Fruit fly (Drosophila melanogaster) whole organism, adult: Measurements from ENCODE around the gene knk.

Experiments
- CG11617 ChIP-seq: fragments of 200-800 bp; sonication (Bioruptor generic); optimal IDR thresholded peaks from 2 replicates; lab custom pipeline; 2017; ENCODE audit warnings: mild to moderate bottlenecking, missing biosample characterization, missing genetic modification reagents, missing genetic modification characterization
- CG12768 ChIP-seq: fragments of 200-800 bp; sonication (Bioruptor generic); optimal IDR thresholded peaks from 2 replicates; lab custom pipeline; 2017; ENCODE audit warnings: missing biosample characterization, missing genetic modification characterization, mild to moderate bottlenecking, moderate library complexity, missing genetic modification reagents
- CG14711 ChIP-seq: fragments of 200-800 bp; sonication (Bioruptor generic); optimal IDR thresholded peaks from 2 replicates; lab custom pipeline; 2018; ENCODE audit warnings: missing biosample characterization, mild to moderate bottlenecking, missing genetic modification characterization, moderate library complexity
- CG1620 ChIP-seq: fragments of 200-800 bp; sonication (Bioruptor generic); optimal IDR thresholded peaks from 2 replicates; lab custom pipeline; 2016; ENCODE audit warnings: missing biosample characterization, missing genetic modification characterization
- CG33017 ChIP-seq: fragments of 200-800 bp; sonication (Bioruptor generic); optimal IDR thresholded peaks from 2 replicates; lab custom pipeline; 2018; ENCODE audit warnings: missing biosample characterization, mild to moderate bottlenecking, missing genetic modification characterization, moderate library complexity
- CG5204 ChIP-seq: fragments of 200-800 bp; sonication (Bioruptor generic); optimal IDR thresholded peaks from 2 replicates; lab custom pipeline; 2016; ENCODE audit warnings: missing biosample characterization, missing genetic modification characterization
- CG7045 ChIP-seq: fragments of 200-800 bp; sonication (Bioruptor generic); optimal IDR thresholded peaks from 2 replicates; lab custom pipeline; 2017; ENCODE audit warnings: missing biosample characterization, mild to moderate bottlenecking, missing genetic modification characterization
- CG7101 ChIP-seq: fragments of 200-800 bp; sonication (Bioruptor generic); optimal IDR thresholded peaks from 2 replicates; lab custom pipeline; 2018; ENCODE audit warnings: missing biosample characterization, mild to moderate bottlenecking, missing genetic modification characterization, moderate library complexity
- Clk ChIP-seq: fragments of 200-800 bp; sonication (Bioruptor generic); optimal IDR thresholded peaks from 2 replicates; lab custom pipeline; 2017; ENCODE audit warnings: missing biosample characterization, missing genetic modification characterization
- Crg-1 ChIP-seq: fragments of 200-800 bp; sonication (Bioruptor generic); optimal IDR thresholded peaks from 2 replicates; lab custom pipeline; 2016; ENCODE audit warnings: missing biosample characterization, missing genetic modification characterization
- Hr96 ChIP-seq: fragments of 200-800 bp; sonication (Bioruptor generic); optimal IDR thresholded peaks from 2 replicates; lab custom pipeline; 2016; ENCODE audit warnings: missing biosample characterization, missing genetic modification characterization
- Mnt ChIP-seq: fragments of 200-800 bp; sonication (Bioruptor generic); optimal IDR thresholded peaks from 2 replicates; lab custom pipeline; 2016; ENCODE audit warnings: missing biosample characterization, mild to moderate bottlenecking, missing genetic modification characterization
- bab1 ChIP-seq: fragments of 200-800 bp; sonication (Bioruptor generic); optimal IDR thresholded peaks from 3 replicates; lab custom pipeline; 2019; ENCODE audit warnings: missing biosample characterization, mild to moderate bottlenecking, missing genetic modification characterization, moderate library complexity
- cic ChIP-seq: fragments of 200-800 bp; sonication (Bioruptor generic); optimal IDR thresholded peaks from 2 replicates; lab custom pipeline; 2017; ENCODE audit warnings: missing biosample characterization, mild to moderate bottlenecking, missing genetic modification characterization, moderate library complexity
- cnc ChIP-seq, 2 experiments: fragments of >200 bp; optimal IDR thresholded peaks; 2 replicates each; lab custom pipeline; 2017
- kay ChIP-seq: fragments of 200-800 bp; sonication (Bioruptor generic); peaks from one replicate; lab custom pipeline; 2016; ENCODE audit warnings: missing biosample characterization, missing genetic modification characterization, borderline replicate concordance
- ovo ChIP-seq: fragments of 200-800 bp; sonication (Bioruptor generic); optimal IDR thresholded peaks from 2 replicates; lab custom pipeline; 2016; ENCODE audit warnings: missing biosample characterization, missing genetic modification characterization
- pad ChIP-seq: fragments of 200-800 bp; sonication (Bioruptor generic); optimal IDR thresholded peaks from 3 replicates; lab custom pipeline; 2017; ENCODE audit warnings: missing biosample characterization, missing genetic modification characterization, mild to moderate bottlenecking, moderate library complexity, missing genetic modification reagents
- tj ChIP-seq: fragments of 200-800 bp; sonication (Bioruptor generic); optimal IDR thresholded peaks from 3 replicates; lab custom pipeline; 2017; ENCODE audit warnings: missing biosample characterization, mild to moderate bottlenecking, missing genetic modification characterization, moderate library complexity
- toe ChIP-seq: fragments of 200-800 bp; sonication (Bioruptor generic); optimal IDR thresholded peaks from 2 replicates; lab custom pipeline; 2016; ENCODE audit warnings: missing biosample characterization, missing genetic modification characterization

Gene knk

dm6 chr3R:10161163-10161562 is 35.7 kb upstream of the knk start, which contains the start of gene CG6254:
Gene CG6254, minus strand, starts transcription at chr3R:10161331.
- TF ChIP-seq kay (GFP tag; lab: Kevin White, UChicago) (no peak), CG5204 (GFP tag; lab: Kevin White, UChicago) (peak; percentile 20), Mnt (no peak), CG7045 (peak; percentile 27), cnc (optimal IDR thresholded peaks at IDR 0.05; lab: Kevin White, UChicago) (no peak), tj (no peak), ovo (GFP tag; lab: Kevin White, UChicago) (peak; percentile 88), Hr96 (GFP tag; lab: Kevin White, UChicago) (no peak), CG12768 (GFP tag; lab: Kevin White, UChicago) (no peak), CG7101 (tag; lab: Kevin White, UChicago) (peak; percentile 41), CG33017 (tag; lab: Kevin White, UChicago) (peak; percentile 38), cic (no peak), Crg-1 (GFP tag; lab: Kevin White, UChicago) (peak; percentile 25), pad (GFP tag; lab: Kevin White, UChicago) (peak; percentile 22), Clk (GFP tag; lab: Kevin White, UChicago) (no peak), CG11617 (GFP tag; lab: Kevin White, UChicago) (no peak), CG14711 (tag; lab: Kevin White, UChicago) (peak; percentile 43), CG1620 (peak; percentile 13), toe (GFP tag; lab: Kevin White, UChicago) (peak; percentile 62), bab1 (GFP tag; lab: Kevin White, UChicago) (peak; percentile 65)

dm6 chr3R:10153957-10154685 is 28.7 kb upstream of the knk start:
- TF ChIP-seq bab1 (GFP tag; lab: Kevin White, UChicago) = no peak
- no peak for TF ChIP-seq CG14711 (tag; lab: Kevin White, UChicago)
- TF ChIP-seq CG11617 (GFP tag; lab: Kevin White, UChicago) = no peak
- TF ChIP-seq CG12768 (GFP tag; lab: Kevin White, UChicago) = no peak
- no peak for TF ChIP-seq CG7101 (tag; lab: Kevin White, UChicago)
- no peak for TF ChIP-seq cic
- TF ChIP-seq CG7045 = no peak
- no peak for TF ChIP-seq Hr96 (GFP tag; lab: Kevin White, UChicago)
- TF ChIP-seq tj = no peak
- no peak for TF ChIP-seq Crg-1 (GFP tag; lab: Kevin White, UChicago)
- no peak for TF ChIP-seq cnc (optimal IDR thresholded peaks at IDR 0.05; lab: Kevin White, UChicago)

- no peak for TF ChIP-seq cic
- TF ChIP-seq tj = no peak
- TF ChIP-seq CG14711 (tag; lab: Kevin White, UChicago) = no peak
- no peak for TF ChIP-seq CG33017 (tag; lab: Kevin White, UChicago)
- no peak for TF ChIP-seq CG11617 (GFP tag; lab: Kevin White, UChicago)
- TF ChIP-seq toe (GFP tag; lab: Kevin White, UChicago) = no peak
- TF ChIP-seq ovo (GFP tag; lab: Kevin White, UChicago) = no peak
- no peak for TF ChIP-seq CG5204 (GFP tag; lab: Kevin White, UChicago)
- no peak for TF ChIP-seq Clk (GFP tag; lab: Kevin White, UChicago)
- TF ChIP-seq kay (GFP tag; lab: Kevin White, UChicago) = no peak
- no peak for TF ChIP-seq Hr96 (GFP tag; lab: Kevin White, UChicago)
- TF ChIP-seq Crg-1 (GFP tag; lab: Kevin White, UChicago) = no peak
- TF ChIP-seq pad (GFP tag; lab: Kevin White, UChicago) = no peak
- no peak for TF ChIP-seq Mnt
These were observed 26.5 kb upstream of the knk start, which contains the start of gene CG34303 for dm6 chr3R:10151830-10152513. Gene CG34303, minus strand, starts transcription at chr3R:10151880.

dm6 chr3R:10150555-10150954 is 25.1 kb upstream of the knk start:
- TF ChIP-seq bab1 (GFP tag; lab: Kevin White, UChicago) (no peak), CG5204 (GFP tag; lab: Kevin White, UChicago) (no peak), CG11617 (GFP tag; lab: Kevin White, UChicago) (no peak), CG7101 (tag; lab: Kevin White, UChicago) (no peak), Clk (GFP tag; lab: Kevin White, UChicago) (no peak), cic (no peak), CG33017 (tag; lab: Kevin White, UChicago) (no peak), ovo (GFP tag; lab: Kevin White, UChicago) (no peak), CG7045 (no peak), tj (no peak), kay (GFP tag; lab: Kevin White, UChicago) (no peak), CG12768 (GFP tag; lab: Kevin White, UChicago) (no peak), CG14711 (tag; lab: Kevin White, UChicago) (no peak), pad (GFP tag; lab: Kevin White, UChicago) (no peak), Mnt (no peak), cnc (optimal IDR thresholded peaks at IDR 0.05; lab: Kevin White, UChicago) (no peak), Hr96 (GFP tag; lab: Kevin White, UChicago) (no peak)

- TF ChIP-seq Crg-1 (GFP tag; lab: Kevin White, UChicago) = no peak
- no peak for TF ChIP-seq Mnt
- TF ChIP-seq CG1620 = no peak
- TF ChIP-seq toe (GFP tag; lab: Kevin White, UChicago) = no peak
- TF ChIP-seq ovo (GFP tag; lab: Kevin White, UChicago) = no peak
These were observed 24.4 kb upstream of the knk start for dm6 chr3R:10149667-10150398.
